Fruit fly (Drosophila melanogaster) whole organism, embryonic: ENCODE results near the gene CG1575.
A peak's percentile ranks its signal among the peaks of the same experiment; 100 is the strongest.

Experiments used
- Atf6 ChIP-seq: fragments of 200-800 bp; sonication (Bioruptor generic); IDR thresholded peaks from 2 replicates; pipeline ENCODE4 v1.3.6; 2022; ENCODE audit warnings: missing biosample characterization, missing genetic modification characterization
- BEAF-32 ChIP-seq: fragments of 200-800 bp; sonication (Bioruptor generic); optimal IDR thresholded peaks from 3 replicates; lab custom pipeline; 2017; ENCODE audit warnings: missing biosample characterization, missing genetic modification characterization, mild to moderate bottlenecking, moderate library complexity, missing genetic modification reagents
- CG10209 ChIP-seq: fragments of 200-800 bp; sonication (Bioruptor generic); optimal IDR thresholded peaks from 3 replicates; lab custom pipeline; 2017; ENCODE audit warnings: missing biosample characterization, mild to moderate bottlenecking, missing genetic modification characterization, missing genetic modification reagents
- CG12219 ChIP-seq: fragments of 200-800 bp; sonication (Bioruptor generic); optimal IDR thresholded peaks from 3 replicates; lab custom pipeline; 2018; ENCODE audit warnings: missing biosample characterization, mild to moderate bottlenecking, missing genetic modification characterization
- CG12659 ChIP-seq: fragments of 200-800 bp; sonication (Bioruptor generic); optimal IDR thresholded peaks from 3 replicates; lab custom pipeline; 2017; ENCODE audit warnings: mild to moderate bottlenecking, missing biosample characterization, missing genetic modification reagents, missing genetic modification characterization
- CG12744 ChIP-seq: fragments of 200-800 bp; sonication (Bioruptor generic); optimal IDR thresholded peaks from 2 replicates; lab custom pipeline; 2016; ENCODE audit warnings: missing biosample characterization, missing genetic modification characterization
- CG13287 ChIP-seq: fragments of 200-800 bp; sonication (Bioruptor generic); IDR thresholded peaks from 2 replicates; pipeline ENCODE4 v1.3.6; 2022; ENCODE audit warnings: missing biosample characterization, missing genetic modification characterization; ENCODE audit not compliant: partially characterized antibody
- CG13894 ChIP-seq: fragments of 200-800 bp; sonication (Bioruptor generic); optimal IDR thresholded peaks from 3 replicates; lab custom pipeline; 2018; ENCODE audit warnings: missing biosample characterization, mild to moderate bottlenecking, missing genetic modification characterization, moderate library complexity
- CG17359 ChIP-seq: fragments of 200-800 bp; sonication (Bioruptor generic); optimal IDR thresholded peaks from 3 replicates; lab custom pipeline; 2018; ENCODE audit warnings: missing biosample characterization, mild to moderate bottlenecking, missing genetic modification characterization, moderate library complexity
- CG17612 ChIP-seq: fragments of 200-800 bp; sonication (Bioruptor generic); IDR thresholded peaks from 2 replicates; pipeline ENCODE4 v1.3.6; 2022; ENCODE audit warnings: missing biosample characterization, missing genetic modification characterization
- CG1832 ChIP-seq: fragments of 200-800 bp; sonication (Bioruptor generic); optimal IDR thresholded peaks from 2 replicates; lab custom pipeline; 2017; ENCODE audit warnings: missing biosample characterization, mild to moderate bottlenecking, missing genetic modification characterization, inconsistent platforms
- CG8290 ChIP-seq, 3 experiments: fragments of 200-800 bp; sonication (Bioruptor generic); optimal IDR thresholded peaks; 2 replicates each; lab custom pipeline; 2016 to 2019; ENCODE audit warnings: missing biosample characterization in 3 of 3, missing genetic modification characterization in 3 of 3, mild to moderate bottlenecking in 2 of 3, moderate library complexity in 1 of 3
- Dp ChIP-seq: fragments of 200-800 bp; sonication (Bioruptor generic); optimal IDR thresholded peaks from 2 replicates; lab custom pipeline; 2018; ENCODE audit warnings: missing biosample characterization, mild to moderate bottlenecking, missing genetic modification characterization, moderate library complexity
- Hand ChIP-seq: fragments of 200-800 bp; sonication (Bioruptor generic); optimal IDR thresholded peaks from 2 replicates; lab custom pipeline; 2017; ENCODE audit warnings: mild to moderate bottlenecking, missing biosample characterization, missing genetic modification reagents, missing genetic modification characterization
- Max ChIP-seq: fragments of 200-800 bp; sonication (Bioruptor generic); optimal IDR thresholded peaks from 2 replicates; lab custom pipeline; 2016; ENCODE audit warnings: missing biosample characterization, mild to moderate bottlenecking, missing genetic modification characterization
- Med ChIP-seq: fragments of 200-800 bp; sonication (Bioruptor generic); peaks from one replicate; lab custom pipeline; 2016; ENCODE audit warnings: missing biosample characterization, missing genetic modification characterization, mild to moderate bottlenecking, inconsistent platforms, moderate library complexity
- Oaz ChIP-seq: fragments of 200-800 bp; sonication (Bioruptor generic); IDR thresholded peaks from 2 replicates; pipeline ENCODE4 v1.3.6; 2022; ENCODE audit warnings: missing biosample characterization, missing genetic modification characterization
- Pdp1 ChIP-seq, 2 experiments: fragments of 200-800 bp; sonication (Bioruptor generic); optimal IDR thresholded peaks; 3 replicates each; lab custom pipeline; 2016; ENCODE audit warnings: missing biosample characterization in 2 of 2, missing genetic modification characterization in 2 of 2, mild to moderate bottlenecking in 1 of 2, moderate library complexity in 1 of 2
- Rx ChIP-seq: fragments of 200-800 bp; sonication (Bioruptor generic); IDR thresholded peaks from 2 replicates; pipeline ENCODE4 v1.3.6; 2022; ENCODE audit warnings: missing biosample characterization, missing genetic modification characterization
- Trl ChIP-seq, 3 experiments: fragments of >200 bp in 2 of 3; fragments of 200-800 bp in 1 of 3; sonication (Bioruptor generic) in 1 of 3; optimal IDR thresholded peaks; 2 replicates in 1 of 3; 3 replicates in 2 of 3; lab custom pipeline; 2016 to 2017; ENCODE audit warnings: missing biosample characterization in 1 of 3, missing genetic modification characterization in 1 of 3
- Xbp1 ChIP-seq: fragments of 200-800 bp; sonication (Bioruptor generic); optimal IDR thresholded peaks from 3 replicates; lab custom pipeline; 2016; ENCODE audit warnings: missing biosample characterization, mild to moderate bottlenecking, missing genetic modification characterization
- ara ChIP-seq: fragments of 200-800 bp; sonication (Bioruptor generic); IDR thresholded peaks from 2 replicates; pipeline ENCODE4 v1.3.6; 2022; ENCODE audit warnings: missing biosample characterization, missing genetic modification characterization
- caup ChIP-seq: fragments of 200-800 bp; sonication (Bioruptor generic); optimal IDR thresholded peaks from 3 replicates; lab custom pipeline; 2017; ENCODE audit warnings: missing biosample characterization, mild to moderate bottlenecking, missing genetic modification characterization, moderate library complexity; ENCODE audit not compliant: severe bottlenecking
- chinmo ChIP-seq: fragments of 200-800 bp; sonication (Bioruptor generic); IDR thresholded peaks from 4 replicates; pipeline ENCODE4 v1.3.6; 2022; ENCODE audit warnings: missing biosample characterization, missing genetic modification characterization; ENCODE audit not compliant: partially characterized antibody
- ci ChIP-seq: fragments of 200-800 bp; sonication (Bioruptor generic); IDR thresholded peaks from 3 replicates; pipeline ENCODE4 v1.3.6; 2022; ENCODE audit warnings: missing biosample characterization, missing genetic modification characterization
- da ChIP-seq: fragments of 200-800 bp; sonication (Bioruptor generic); optimal IDR thresholded peaks from 2 replicates; lab custom pipeline; 2016; ENCODE audit warnings: missing biosample characterization, missing genetic modification characterization
- dpn ChIP-seq, 2 experiments: fragments of 200-800 bp; sonication (Bioruptor generic); optimal IDR thresholded peaks; 3 replicates each; lab custom pipeline; 2016; ENCODE audit warnings: missing biosample characterization in 2 of 2, missing genetic modification characterization in 2 of 2
- gro ChIP-seq: fragments of 200-800 bp; sonication (Bioruptor generic); optimal IDR thresholded peaks from 2 replicates; lab custom pipeline; 2016; ENCODE audit warnings: missing biosample characterization, missing genetic modification characterization
- hbn ChIP-seq: fragments of 200-800 bp; sonication (Bioruptor generic); IDR thresholded peaks from 2 replicates; pipeline ENCODE4 v1.3.6; 2022; ENCODE audit warnings: missing biosample characterization, missing genetic modification characterization; ENCODE audit not compliant: partially characterized antibody
- hkb ChIP-seq, 2 experiments: fragments of 200-800 bp in 1 of 2; fragments of >200 bp in 1 of 2; sonication (Bioruptor generic) in 1 of 2; IDR thresholded peaks in 1 of 2; optimal IDR thresholded peaks in 1 of 2; 2 replicates each; pipeline versions ENCODE4 v1.3.6 to Lab custom; 2017 to 2022; ENCODE audit warnings: missing biosample characterization in 1 of 2, missing genetic modification characterization in 1 of 2
- insv ChIP-seq, 2 experiments: fragments of 200-800 bp; sonication (Bioruptor generic); optimal IDR thresholded peaks; 3 replicates each; lab custom pipeline; 2016 to 2018; ENCODE audit warnings: missing biosample characterization in 2 of 2, missing genetic modification characterization in 2 of 2
- jigr1 ChIP-seq: fragments of 200-800 bp; sonication (Bioruptor generic); IDR thresholded peaks from 3 replicates; pipeline ENCODE4 v1.3.6; 2022; ENCODE audit warnings: missing biosample characterization, missing genetic modification characterization
- jumu ChIP-seq: fragments of 200-800 bp; sonication (Bioruptor generic); optimal IDR thresholded peaks from 3 replicates; lab custom pipeline; 2016; ENCODE audit warnings: missing biosample characterization, missing genetic modification characterization
- mam ChIP-seq: fragments of 200-800 bp; sonication (Bioruptor generic); optimal IDR thresholded peaks from 3 replicates; lab custom pipeline; 2016; ENCODE audit warnings: missing biosample characterization, missing genetic modification characterization
- nerfin-1 ChIP-seq: fragments of 200-800 bp; sonication (Bioruptor generic); optimal IDR thresholded peaks from 3 replicates; lab custom pipeline; 2019; ENCODE audit warnings: missing biosample characterization, mild to moderate bottlenecking, missing genetic modification characterization, moderate library complexity
- nom ChIP-seq: fragments of 200-800 bp; sonication (Bioruptor generic); optimal IDR thresholded peaks from 2 replicates; lab custom pipeline; 2017; ENCODE audit warnings: missing biosample characterization, missing genetic modification characterization, mild to moderate bottlenecking, moderate library complexity, missing genetic modification reagents
- ranshi ChIP-seq: fragments of 200-800 bp; sonication (Bioruptor generic); IDR thresholded peaks from 2 replicates; pipeline ENCODE4 v1.3.6; 2022; ENCODE audit warnings: missing biosample characterization, missing genetic modification characterization
- sd ChIP-seq: fragments of 200-800 bp; sonication (Bioruptor generic); optimal IDR thresholded peaks from 3 replicates; lab custom pipeline; 2018; ENCODE audit warnings: missing biosample characterization, mild to moderate bottlenecking, missing genetic modification characterization, moderate library complexity
- shn ChIP-seq: fragments of 200-800 bp; sonication (Bioruptor generic); optimal IDR thresholded peaks from 3 replicates; lab custom pipeline; 2016; ENCODE audit warnings: missing biosample characterization, missing genetic modification characterization
- slbo ChIP-seq: fragments of 200-800 bp; sonication (Bioruptor generic); IDR thresholded peaks from 2 replicates; pipeline ENCODE4 v1.3.6; 2022; ENCODE audit warnings: missing biosample characterization, missing genetic modification characterization
- unc-4 ChIP-seq: fragments of 200-800 bp; sonication (Bioruptor generic); IDR thresholded peaks from 2 replicates; pipeline ENCODE4 v1.3.6; 2022; ENCODE audit warnings: missing biosample characterization, missing genetic modification characterization; ENCODE audit not compliant: partially characterized antibody
- zen ChIP-seq: fragments of 200-800 bp; sonication (Bioruptor generic); optimal IDR thresholded peaks from 3 replicates; lab custom pipeline; 2018; ENCODE audit warnings: missing biosample characterization, mild to moderate bottlenecking, missing genetic modification characterization, moderate library complexity

CG1575 gene

DNA sequence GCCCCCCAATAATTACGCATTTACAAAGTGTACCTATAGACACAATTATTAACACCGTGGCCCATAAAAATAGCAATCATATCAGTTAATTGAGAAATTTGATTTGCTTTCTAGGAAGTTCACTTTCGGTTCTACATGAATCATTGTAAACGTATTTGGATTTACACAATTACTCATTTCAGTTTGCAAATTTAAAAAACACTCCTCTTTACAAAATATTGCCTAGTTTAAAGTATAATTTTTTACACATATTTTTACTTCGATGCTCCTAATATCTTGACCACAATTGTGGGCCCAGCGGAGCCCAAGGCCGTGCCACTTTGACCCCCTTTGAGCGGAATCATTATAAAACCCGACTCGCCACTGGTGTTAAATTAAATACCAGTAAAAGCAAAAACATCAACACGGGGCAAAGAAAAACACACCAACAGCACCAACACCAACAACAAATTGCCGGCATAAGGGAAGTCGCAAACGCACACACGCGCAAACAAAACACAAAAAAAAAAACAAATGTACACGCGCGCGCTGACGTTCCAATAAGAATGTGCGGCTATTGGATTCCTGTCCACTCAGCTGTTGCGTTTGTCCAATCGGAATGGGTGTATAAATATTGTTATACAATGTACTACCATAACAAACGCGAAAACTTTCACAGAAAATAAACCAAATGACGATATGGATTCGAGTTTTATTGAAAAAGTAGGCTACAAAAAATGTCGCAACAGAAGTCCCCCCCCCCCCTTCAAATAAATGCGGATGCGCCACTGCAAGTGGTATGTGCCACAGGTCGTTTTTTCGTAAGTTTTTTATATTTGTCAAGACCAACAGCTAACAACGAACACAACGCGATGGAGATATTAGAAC is 2.1 kb upstream of the CG1575 start (continued):
- TF ChIP-seq nom (GFP tag; lab: Kevin White, UChicago) (no peak), da (GFP tag; lab: Kevin White, UChicago) (no peak), zen (tag; lab: Kevin White, UChicago) (peak; percentile 13), ara (GFP tag; lab: Robert Waterston, UW) (peak; percentile 7; the same call in 1 of the 2 replicates), Rx (GFP tag; lab: Robert Waterston, UW) (no peak), CG12744 (peak; percentile 57), hkb (optimal IDR thresholded peaks at IDR 0.05; lab: Kevin White, UChicago) (no peak), hkb (GFP tag; IDR thresholded peaks at IDR 0.05; lab: Robert Waterston, UW) (peak; percentile 62; the same call in 1 of the 2 replicates), CG8290 (GFP tag; optimal IDR thresholded peaks at IDR 0.05; lab: Kevin White, UChicago) (no peak), CG8290 (tag; optimal IDR thresholded peaks at IDR 0.05; lab: Kevin White, UChicago) (peak in 1 of 2 experiments; percentile 59), Xbp1 (GFP tag; lab: Kevin White, UChicago) (peak; percentile 62), Dp (GFP tag; lab: Kevin White, UChicago) (no peak), nerfin-1 (tag; lab: Kevin White, UChicago) (no peak), CG10209 (GFP tag; lab: Kevin White, UChicago) (peak; percentile 59), Oaz (GFP tag; lab: Robert Waterston, UW) (peak; percentile 31; the same call in 1 of the 2 replicates)

DNA sequence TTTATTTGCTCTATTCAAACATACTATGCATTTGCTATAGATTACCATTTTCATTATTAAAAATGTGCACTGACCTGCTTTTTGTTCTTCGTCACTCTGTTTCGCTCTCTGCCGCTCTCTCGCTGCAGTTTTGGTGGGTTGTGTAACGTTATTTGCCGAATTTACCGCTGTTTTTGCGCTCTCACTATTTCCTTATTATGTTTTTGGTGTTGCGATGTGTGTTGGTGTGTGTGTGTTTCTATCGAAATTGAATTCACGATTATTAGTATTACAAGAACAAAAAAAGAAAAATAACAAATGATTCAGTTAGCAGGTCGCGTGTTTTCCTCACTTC is 1.5 kb upstream of the CG1575 start:
- TF ChIP-seq Pdp1 (GFP tag; optimal IDR thresholded peaks at IDR 0.05; lab: Kevin White, UChicago) (peak in 1 of 2 experiments; percentile 95), shn (GFP tag; lab: Kevin White, UChicago) (no peak), Trl (optimal IDR thresholded peaks at IDR 0.05; lab: Kevin White, UChicago) (peak in 1 of 2 experiments; percentile 57), Trl (GFP tag; optimal IDR thresholded peaks at IDR 0.05; lab: Kevin White, UChicago) (no peak), nerfin-1 (tag; lab: Kevin White, UChicago) (peak; percentile 13), slbo (0 out of 2 replicates have a peak, but pooled peaks have one; percentile 0), Max (GFP tag; lab: Kevin White, UChicago) (no peak)

DNA sequence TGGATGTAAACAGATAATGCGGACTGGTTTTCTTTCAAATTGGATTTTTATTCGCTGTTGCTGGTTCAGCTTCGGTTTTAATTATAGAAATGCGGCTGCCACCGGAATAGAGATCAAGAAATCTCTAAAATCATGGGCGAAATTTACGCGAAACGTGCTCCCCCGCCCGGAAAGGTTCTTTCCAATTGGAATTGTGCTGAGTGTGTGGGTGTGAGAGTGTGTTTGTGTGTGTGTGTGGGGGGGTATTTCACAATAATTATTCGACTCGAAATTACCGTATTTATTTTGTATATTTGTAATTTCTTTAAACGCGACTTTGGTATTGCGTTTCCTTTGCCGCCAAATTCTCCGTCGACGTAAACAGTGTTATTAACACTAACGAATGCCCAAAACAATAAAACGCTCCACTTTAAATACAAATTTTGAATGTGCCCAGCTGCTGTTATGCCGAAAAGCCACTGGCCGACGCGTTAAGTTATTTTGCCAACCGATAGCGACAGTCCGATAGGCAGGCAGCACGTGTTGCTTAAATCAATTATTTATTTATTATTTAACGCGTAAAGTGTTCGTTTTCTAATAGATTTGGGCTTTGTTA is 998 bp upstream of the CG1575 start, which contains the start of gene Gclc:
Gene Gclc, minus strand, starts transcription at position 431 of the 595 bp plus-strand sequence.
- TF ChIP-seq Hand (no peak), ranshi (GFP tag; lab: Robert Waterston, UW) (no peak), CG13287 (peak; percentile 62), CG17612 (no peak), hbn (GFP tag; lab: Robert Waterston, UW) (no peak), jigr1 (GFP tag; lab: Robert Waterston, UW) (no peak), BEAF-32 (GFP tag; lab: Kevin White, UChicago) (peak; percentile 66), caup (no peak), jumu (no peak), CG17359 (no peak), CG13894 (tag; lab: Kevin White, UChicago) (peak; percentile 31), ci (GFP tag; lab: Robert Waterston, UW) (0 out of 3 replicates have a peak, but pooled peaks have one; percentile 37), chinmo (GFP tag; lab: Robert Waterston, UW) (0 out of 4 replicates have a peak, but pooled peaks have one; percentile 22), insv (GFP tag; optimal IDR thresholded peaks at IDR 0.05; lab: Kevin White, UChicago) (peak; percentile 31 to 90), CG1832 (GFP tag; lab: Kevin White, UChicago) (no peak), sd (peak; percentile 7), CG12219 (GFP tag; lab: Kevin White, UChicago) (no peak), CG12659 (GFP tag; lab: Kevin White, UChicago) (peak; percentile 31), unc-4 (peak; percentile 52; the same call in 1 of the 2 replicates), Med (GFP tag; lab: Kevin White, UChicago) (peak; percentile 81), mam (GFP tag; lab: Kevin White, UChicago) (peak; percentile 9), Atf6 (0 out of 2 replicates have a peak, but pooled peaks have one; percentile 8), gro (GFP tag; lab: Kevin White, UChicago) (no peak), dpn (GFP tag; optimal IDR thresholded peaks at IDR 0.05; lab: Kevin White, UChicago) (no peak)
